Fruit fly (Drosophila melanogaster) whole organism, embryonic: ENCODE measurements around the gene CG43998.

Source experiments
- B-H2 ChIP-seq: fragments of 200-800 bp; sonication (Bioruptor generic); optimal IDR thresholded peaks from 2 replicates; lab custom pipeline; 2018; ENCODE audit warnings: missing biosample characterization, mild to moderate bottlenecking, missing genetic modification characterization
- Bteb2 ChIP-seq: fragments of 200-800 bp; sonication (Bioruptor generic); optimal IDR thresholded peaks from 2 replicates; lab custom pipeline; 2016; ENCODE audit warnings: missing biosample characterization, missing genetic modification characterization
- CG10565 ChIP-seq: fragments of 200-800 bp; sonication (Bioruptor generic); optimal IDR thresholded peaks from 3 replicates; lab custom pipeline; 2016; ENCODE audit warnings: missing biosample characterization, mild to moderate bottlenecking, missing genetic modification characterization
- CG10979 ChIP-seq: fragments of 200-800 bp; sonication (Bioruptor generic); optimal IDR thresholded peaks from 2 replicates; lab custom pipeline; 2018; ENCODE audit warnings: missing biosample characterization, mild to moderate bottlenecking, missing genetic modification characterization, moderate library complexity
- CG11085 ChIP-seq: fragments of 200-800 bp; sonication (Bioruptor generic); IDR thresholded peaks from 2 replicates; pipeline ENCODE4 v1.3.6; 2022; ENCODE audit warnings: missing biosample characterization, missing genetic modification characterization
- CG13287 ChIP-seq: fragments of 200-800 bp; sonication (Bioruptor generic); IDR thresholded peaks from 2 replicates; pipeline ENCODE4 v1.3.6; 2022; ENCODE audit warnings: missing biosample characterization, missing genetic modification characterization; ENCODE audit not compliant: partially characterized antibody
- CG13424 ChIP-seq: fragments of 200-800 bp; sonication (Bioruptor generic); optimal IDR thresholded peaks from 2 replicates; lab custom pipeline; 2019; ENCODE audit warnings: missing biosample characterization, mild to moderate bottlenecking, missing genetic modification characterization, moderate library complexity
- CG13624 ChIP-seq: fragments of 200-800 bp; sonication (Bioruptor generic); optimal IDR thresholded peaks from 2 replicates; lab custom pipeline; 2016; ENCODE audit warnings: missing biosample characterization, missing genetic modification characterization
- CG14965 ChIP-seq: fragments of 200-800 bp; sonication (Bioruptor generic); optimal IDR thresholded peaks from 2 replicates; lab custom pipeline; 2016; ENCODE audit warnings: missing biosample characterization, missing genetic modification characterization, borderline replicate concordance
- CG1603 ChIP-seq: fragments of 200-800 bp; sonication (Bioruptor generic); optimal IDR thresholded peaks from 2 replicates; lab custom pipeline; 2019; ENCODE audit warnings: missing biosample characterization, mild to moderate bottlenecking, missing genetic modification characterization, moderate library complexity
- CG16813 ChIP-seq: fragments of 200-800 bp; sonication (Bioruptor generic); IDR thresholded peaks from 3 replicates; pipeline ENCODE4 v1.3.6; 2022; ENCODE audit warnings: missing biosample characterization, missing genetic modification characterization; ENCODE audit not compliant: partially characterized antibody
- CG17829 ChIP-seq: fragments of 200-800 bp; optimal IDR thresholded peaks from 2 replicates; lab custom pipeline; 2019; ENCODE audit warnings: missing biosample characterization, mild to moderate bottlenecking, missing genetic modification characterization, moderate library complexity
- CG18262 ChIP-seq: fragments of 200-800 bp; optimal IDR thresholded peaks from 3 replicates; lab custom pipeline; 2019; ENCODE audit warnings: missing biosample characterization, mild to moderate bottlenecking, missing genetic modification characterization, moderate library complexity
- CG2120 ChIP-seq: fragments of 200-800 bp; sonication (Bioruptor generic); optimal IDR thresholded peaks from 3 replicates; lab custom pipeline; 2016; ENCODE audit warnings: missing biosample characterization, missing genetic modification characterization
- CG2129 ChIP-seq: fragments of 200-800 bp; sonication (Bioruptor generic); IDR thresholded peaks from 2 replicates; pipeline ENCODE4 v1.3.6; 2022; ENCODE audit warnings: missing biosample characterization, missing genetic modification characterization; ENCODE audit not compliant: partially characterized antibody
- CG30020 ChIP-seq: fragments of 200-800 bp; optimal IDR thresholded peaks from 2 replicates; lab custom pipeline; 2019; ENCODE audit warnings: missing biosample characterization, mild to moderate bottlenecking, missing genetic modification characterization, moderate library complexity
- CG30403 ChIP-seq: fragments of 200-800 bp; sonication (Bioruptor generic); optimal IDR thresholded peaks from 3 replicates; lab custom pipeline; 2016; ENCODE audit warnings: missing biosample characterization, missing genetic modification characterization
- CG3995 ChIP-seq: fragments of 200-800 bp; sonication (Bioruptor generic); optimal IDR thresholded peaks from 3 replicates; lab custom pipeline; 2016; ENCODE audit warnings: missing biosample characterization, missing genetic modification characterization
- CG42726 ChIP-seq: fragments of 200-800 bp; sonication (Bioruptor generic); IDR thresholded peaks from 2 replicates; pipeline ENCODE4 v1.3.6; 2022; ENCODE audit warnings: missing biosample characterization, missing genetic modification characterization; ENCODE audit not compliant: partially characterized antibody
- CG8089 ChIP-seq: fragments of 200-800 bp; sonication (Bioruptor generic); optimal IDR thresholded peaks from 3 replicates; lab custom pipeline; 2016; ENCODE audit warnings: missing biosample characterization, missing genetic modification characterization
- CG8924 ChIP-seq: fragments of 200-800 bp; optimal IDR thresholded peaks from 3 replicates; lab custom pipeline; 2019; ENCODE audit warnings: missing biosample characterization, mild to moderate bottlenecking, missing genetic modification characterization, moderate library complexity
- D19A ChIP-seq: fragments of 200-800 bp; optimal IDR thresholded peaks from 3 replicates; lab custom pipeline; 2019; ENCODE audit warnings: missing biosample characterization, mild to moderate bottlenecking, missing genetic modification characterization, moderate library complexity
- Deaf1 ChIP-seq: fragments of 200-800 bp; optimal IDR thresholded peaks from 3 replicates; lab custom pipeline; 2019; ENCODE audit warnings: missing biosample characterization, mild to moderate bottlenecking, missing genetic modification characterization, moderate library complexity
- Doc3 ChIP-seq: fragments of 200-800 bp; sonication (Bioruptor generic); IDR thresholded peaks from 3 replicates; pipeline ENCODE4 v1.3.6; 2022; ENCODE audit warnings: missing biosample characterization, missing genetic modification characterization; ENCODE audit not compliant: partially characterized antibody
- Dp ChIP-seq: fragments of 200-800 bp; sonication (Bioruptor generic); optimal IDR thresholded peaks from 2 replicates; lab custom pipeline; 2018; ENCODE audit warnings: missing biosample characterization, mild to moderate bottlenecking, missing genetic modification characterization, moderate library complexity
- Ets97D ChIP-seq: fragments of 200-800 bp; sonication (Bioruptor generic); optimal IDR thresholded peaks from 3 replicates; lab custom pipeline; 2016; ENCODE audit warnings: missing biosample characterization, missing genetic modification characterization
- HLH54F ChIP-seq: fragments of 200-800 bp; sonication (Bioruptor generic); optimal IDR thresholded peaks from 3 replicates; lab custom pipeline; 2016; ENCODE audit warnings: missing biosample characterization, missing genetic modification characterization
- Hr78 ChIP-seq, 2 experiments: fragments of 200-800 bp in 1 of 2; fragments of >200 bp in 1 of 2; sonication (Bioruptor generic) in 1 of 2; optimal IDR thresholded peaks; 2 replicates each; lab custom pipeline; 2017 to 2019; ENCODE audit warnings: missing biosample characterization in 2 of 2, missing genetic modification characterization in 2 of 2, mild to moderate bottlenecking in 1 of 2, moderate library complexity in 1 of 2
- Lhr ChIP-seq: fragments of 200-800 bp; sonication (Bioruptor generic); optimal IDR thresholded peaks from 3 replicates; lab custom pipeline; 2017; ENCODE audit warnings: mild to moderate bottlenecking, missing biosample characterization, missing genetic modification reagents, missing genetic modification characterization
- NC2β ChIP-seq: fragments of 200-800 bp; sonication (Bioruptor generic); optimal IDR thresholded peaks from 2 replicates; lab custom pipeline; 2016; ENCODE audit warnings: missing biosample characterization, missing genetic modification characterization
- PHDP ChIP-seq: fragments of 200-800 bp; sonication (Bioruptor generic); optimal IDR thresholded peaks from 3 replicates; lab custom pipeline; 2018; ENCODE audit warnings: missing biosample characterization, mild to moderate bottlenecking, missing genetic modification characterization, moderate library complexity
- Spps ChIP-seq: fragments of 200-800 bp; sonication (Bioruptor generic); optimal IDR thresholded peaks from 2 replicates; lab custom pipeline; 2018; ENCODE audit warnings: missing biosample characterization, mild to moderate bottlenecking, missing genetic modification characterization
- Ssrp ChIP-seq: fragments of 200-800 bp; sonication (Bioruptor generic); optimal IDR thresholded peaks from 2 replicates; lab custom pipeline; 2018; ENCODE audit warnings: missing biosample characterization, mild to moderate bottlenecking, missing genetic modification characterization, moderate library complexity
- Xbp1 ChIP-seq: fragments of 200-800 bp; sonication (Bioruptor generic); optimal IDR thresholded peaks from 3 replicates; lab custom pipeline; 2016; ENCODE audit warnings: missing biosample characterization, mild to moderate bottlenecking, missing genetic modification characterization
- Xrp1 ChIP-seq: fragments of 200-800 bp; sonication (Bioruptor generic); IDR thresholded peaks from 2 replicates; pipeline ENCODE4 v1.3.6; 2022; ENCODE audit warnings: missing biosample characterization, missing genetic modification characterization
- YL-1 ChIP-seq: fragments of 200-800 bp; sonication (Bioruptor generic); optimal IDR thresholded peaks from 3 replicates; lab custom pipeline; 2017; ENCODE audit warnings: missing biosample characterization, mild to moderate bottlenecking, missing genetic modification characterization
- ato ChIP-seq: fragments of 200-800 bp; sonication (Bioruptor generic); IDR thresholded peaks from 2 replicates; pipeline ENCODE4 v1.3.6; 2022; ENCODE audit warnings: missing biosample characterization, missing genetic modification characterization; ENCODE audit not compliant: partially characterized antibody
- bowl ChIP-seq: fragments of 200-800 bp; sonication (Bioruptor generic); IDR thresholded peaks from 2 replicates; pipeline ENCODE4 v1.3.6; 2022; ENCODE audit warnings: missing biosample characterization, missing genetic modification characterization
- dmrt11E ChIP-seq: fragments of 200-800 bp; sonication (Bioruptor generic); optimal IDR thresholded peaks from 3 replicates; lab custom pipeline; 2018; ENCODE audit warnings: missing biosample characterization, mild to moderate bottlenecking, missing genetic modification characterization, moderate library complexity
- exex ChIP-seq: fragments of 200-800 bp; sonication (Bioruptor generic); optimal IDR thresholded peaks from 4 replicates; lab custom pipeline; 2018; ENCODE audit warnings: missing biosample characterization, mild to moderate bottlenecking, missing genetic modification characterization, moderate library complexity
- gem ChIP-seq: fragments of 200-800 bp; sonication (Bioruptor generic); optimal IDR thresholded peaks from 2 replicates; lab custom pipeline; 2019; ENCODE audit warnings: missing biosample characterization, mild to moderate bottlenecking, missing genetic modification characterization, moderate library complexity
- gro ChIP-seq: fragments of 200-800 bp; sonication (Bioruptor generic); optimal IDR thresholded peaks from 2 replicates; lab custom pipeline; 2016; ENCODE audit warnings: missing biosample characterization, missing genetic modification characterization
- kah ChIP-seq: fragments of 200-800 bp; sonication (Bioruptor generic); optimal IDR thresholded peaks from 2 replicates; lab custom pipeline; 2018; ENCODE audit warnings: missing biosample characterization, mild to moderate bottlenecking, missing genetic modification characterization
- lilli ChIP-seq: fragments of 200-800 bp; sonication (Bioruptor generic); optimal IDR thresholded peaks from 3 replicates; lab custom pipeline; 2016; ENCODE audit warnings: missing biosample characterization, missing genetic modification characterization
- mam ChIP-seq: fragments of 200-800 bp; sonication (Bioruptor generic); optimal IDR thresholded peaks from 3 replicates; lab custom pipeline; 2016; ENCODE audit warnings: missing biosample characterization, missing genetic modification characterization
- pros ChIP-seq: fragments of 200-800 bp; sonication (Bioruptor generic); optimal IDR thresholded peaks from 3 replicates; lab custom pipeline; 2019; ENCODE audit warnings: missing biosample characterization, mild to moderate bottlenecking, missing genetic modification characterization, moderate library complexity
- vnd ChIP-seq: fragments of 200-800 bp; sonication (Bioruptor generic); IDR thresholded peaks from 3 replicates; pipeline ENCODE4 v1.3.6; 2022; ENCODE audit warnings: missing biosample characterization, missing genetic modification characterization; ENCODE audit not compliant: partially characterized antibody
- zen ChIP-seq: fragments of 200-800 bp; sonication (Bioruptor generic); optimal IDR thresholded peaks from 3 replicates; lab custom pipeline; 2018; ENCODE audit warnings: missing biosample characterization, mild to moderate bottlenecking, missing genetic modification characterization, moderate library complexity

CG43998 gene

dm6 chr3R:23931095-23931728 is 2.4 kb upstream of the CG43998 start, which contains the start of the genes Rpt2 and CG13599 (continued):
- peak; percentile 40; the same call in 1 of the 3 replicates for TF ChIP-seq Doc3
- peak; percentile 50 for TF ChIP-seq CG30403 (GFP tag; lab: Kevin White, UChicago)
- no peak for TF ChIP-seq kah (GFP tag; lab: Kevin White, UChicago)
- peak; percentile 10 for TF ChIP-seq Bteb2 (GFP tag; lab: Kevin White, UChicago)
- peak; percentile 44 for TF ChIP-seq CG2120 (GFP tag; lab: Kevin White, UChicago)
- TF ChIP-seq gem (tag; lab: Kevin White, UChicago): peak; percentile 43
- TF ChIP-seq Ets97D (GFP tag; lab: Kevin White, UChicago): peak; percentile 69
- peak; percentile 28 for TF ChIP-seq CG17829
- TF ChIP-seq Ssrp (tag; lab: Kevin White, UChicago): no peak
- TF ChIP-seq Spps: peak; percentile 14
- peak; percentile 33 for TF ChIP-seq CG13424 (tag; lab: Kevin White, UChicago)
- TF ChIP-seq gro (GFP tag; lab: Kevin White, UChicago): peak; percentile 52
- TF ChIP-seq CG3995: peak; percentile 99
- peak; percentile 88 for TF ChIP-seq YL-1 (GFP tag; lab: Kevin White, UChicago)
- no peak for TF ChIP-seq CG14965 (GFP tag; lab: Kevin White, UChicago)
- peak; percentile 26 for TF ChIP-seq CG8924 (tag; lab: Kevin White, UChicago)
- TF ChIP-seq CG2129 (GFP tag; lab: Robert Waterston, UW): no peak
- TF ChIP-seq CG10565 (GFP tag; lab: Kevin White, UChicago): no peak
- peak; percentile 22 for TF ChIP-seq Xbp1 (GFP tag; lab: Kevin White, UChicago)
- no peak for TF ChIP-seq pros
- TF ChIP-seq Xrp1 (GFP tag; lab: Robert Waterston, UW): no peak
- TF ChIP-seq CG30020: peak; percentile 42
- TF ChIP-seq CG13624 (GFP tag; lab: Kevin White, UChicago): peak; percentile 47
- peak; percentile 8; the same call in 1 of the 2 replicates for TF ChIP-seq ato (GFP tag; lab: Robert Waterston, UW)
- TF ChIP-seq CG1603 (tag; lab: Kevin White, UChicago): peak; percentile 26
- peak; percentile 57 for TF ChIP-seq B-H2 (GFP tag; lab: Kevin White, UChicago)
- peak; percentile 70; the same call in 1 of the 2 replicates for TF ChIP-seq CG13287 (GFP tag; lab: Robert Waterston, UW)
- peak; percentile 24 for TF ChIP-seq CG18262 (tag; lab: Kevin White, UChicago)
- TF ChIP-seq bowl (GFP tag; lab: Robert Waterston, UW): no peak
- peak; percentile 32 for TF ChIP-seq CG10979 (tag; lab: Kevin White, UChicago)
- peak; percentile 12 for TF ChIP-seq HLH54F
- peak; percentile 43 for TF ChIP-seq Lhr (GFP tag; lab: Kevin White, UChicago)
- TF ChIP-seq Hr78 (GFP tag; optimal IDR thresholded peaks at IDR 0.05; lab: Kevin White, UChicago): no peak
- peak; percentile 85 for TF ChIP-seq Dp (GFP tag; lab: Kevin White, UChicago)
- TF ChIP-seq dmrt11E: peak; percentile 17
- TF ChIP-seq CG11085 (GFP tag; lab: Robert Waterston, UW): no peak
- TF ChIP-seq CG42726: no peak
- TF ChIP-seq Deaf1: peak; percentile 18
- TF ChIP-seq NC2β (GFP tag; lab: Kevin White, UChicago): peak; percentile 14
- no peak for TF ChIP-seq CG8089 (GFP tag; lab: Kevin White, UChicago)
- TF ChIP-seq D19A (tag; lab: Kevin White, UChicago): peak; percentile 20
- peak; percentile 34 for TF ChIP-seq lilli (GFP tag; lab: Kevin White, UChicago)
- TF ChIP-seq mam: peak; percentile 27
- peak; percentile 59 for TF ChIP-seq CG16813 (GFP tag; lab: Robert Waterston, UW)
- 0 out of 3 replicates have a peak, but pooled peaks have one; percentile 44 for TF ChIP-seq vnd (GFP tag; lab: Robert Waterston, UW)
- TF ChIP-seq exex (tag; lab: Kevin White, UChicago): peak; percentile 6
- peak; percentile 36 for TF ChIP-seq zen
- TF ChIP-seq PHDP (tag; lab: Kevin White, UChicago): peak; percentile 15
